Worm (Caenorhabditis elegans) whole organism, young adult: ENCODE measurements around the gene str-23.

ENCODE experiments used
- C06A6.2 ChIP-seq: fragments of 200-800 bp; sonication (Bioruptor generic); conservative IDR thresholded peaks from 2 replicates; pipeline ENCODE4 v1.3.6; 2022; ENCODE audit warnings: missing genetic modification characterization, missing compliant biosample characterization
- F10E7.11 ChIP-seq: sonication (generic microtip); optimal IDR thresholded peaks from 2 replicates; lab custom pipeline; 2017; ENCODE audit warnings: mild to moderate bottlenecking, missing genetic modification characterization, moderate library complexity, missing compliant biosample characterization
- F22D6.2 ChIP-seq: sonication (generic microtip); optimal IDR thresholded peaks from 2 replicates; lab custom pipeline; 2016; ENCODE audit warnings: mild to moderate bottlenecking, missing genetic modification characterization, missing compliant biosample characterization
- F55B11.4 ChIP-seq: sonication (generic microtip); optimal IDR thresholded peaks from 2 replicates; lab custom pipeline; 2016; ENCODE audit warnings: missing compliant biosample characterization, missing genetic modification characterization, borderline replicate concordance; ENCODE audit not compliant: insufficient read depth
- K12H6.12 ChIP-seq: fragments of 200-800 bp; sonication (Bioruptor generic); optimal IDR thresholded peaks from 2 replicates; lab custom pipeline; 2018; ENCODE audit warnings: mild to moderate bottlenecking, missing genetic modification characterization, missing compliant biosample characterization
- T26A5.8 ChIP-seq: sonication (generic microtip); optimal IDR thresholded peaks from 2 replicates; lab custom pipeline; 2016; ENCODE audit warnings: missing genetic modification characterization, missing compliant biosample characterization
- Y53F4B.3 ChIP-seq: fragments of 200-800 bp; sonication (Bioruptor generic); IDR thresholded peaks from 2 replicates; pipeline ENCODE4 v1.3.6; 2022; ENCODE audit warnings: missing genetic modification reagents, missing genetic modification characterization, missing compliant biosample characterization
- Y53G8AR.9 ChIP-seq: fragments of 200-800 bp; sonication (Bioruptor generic); conservative IDR thresholded peaks from 2 replicates; pipeline ENCODE4 v1.3.6; 2022; ENCODE audit warnings: missing genetic modification reagents, missing genetic modification characterization, missing compliant biosample characterization
- Y95B8A.8 ChIP-seq: fragments of 200-800 bp; sonication (Bioruptor generic); IDR thresholded peaks from 2 replicates; pipeline ENCODE4 v1.3.6; 2022; ENCODE audit warnings: missing genetic modification reagents, missing genetic modification characterization, missing compliant biosample characterization
- attf-3 ChIP-seq: fragments of 200-800 bp; sonication (Bioruptor generic); conservative IDR thresholded peaks from 2 replicates; pipeline ENCODE4 v1.3.6; 2022; ENCODE audit warnings: missing genetic modification reagents, missing genetic modification characterization, missing compliant biosample characterization
- attf-5 ChIP-seq: fragments of 200-800 bp; sonication (Bioruptor generic); optimal IDR thresholded peaks from 2 replicates; lab custom pipeline; 2018; ENCODE audit warnings: mild to moderate bottlenecking, missing genetic modification characterization, missing compliant biosample characterization
- bed-1 ChIP-seq: fragments of 200-800 bp; sonication (Bioruptor generic); IDR thresholded peaks from 2 replicates; pipeline ENCODE4 v1.3.6; 2022; ENCODE audit warnings: missing genetic modification reagents, missing genetic modification characterization, missing compliant biosample characterization
- bed-2 ChIP-seq: fragments of 200-800 bp; sonication (Bioruptor generic); IDR thresholded peaks from 2 replicates; pipeline ENCODE4 v1.3.6; 2022; ENCODE audit warnings: missing genetic modification reagents, missing genetic modification characterization, missing compliant biosample characterization
- ccch-3 ChIP-seq: fragments of 200-800 bp; sonication (Bioruptor generic); optimal IDR thresholded peaks from 2 replicates; lab custom pipeline; 2018; ENCODE audit warnings: mild to moderate bottlenecking, missing genetic modification characterization, missing compliant biosample characterization
- cebp-1 ChIP-seq, 2 experiments: fragments of 200-800 bp in 1 of 2; sonication (Bioruptor generic) in 1 of 2; sonication (generic microtip) in 1 of 2; IDR thresholded peaks in 1 of 2; optimal IDR thresholded peaks in 1 of 2; 2 replicates each; pipeline versions ENCODE4 v1.3.6 to Lab custom; 2017 to 2022; ENCODE audit warnings: missing compliant biosample characterization in 2 of 2, missing genetic modification characterization in 2 of 2, mild to moderate bottlenecking in 1 of 2, missing genetic modification reagents in 1 of 2, moderate library complexity in 1 of 2
- ceh-40 ChIP-seq: fragments of 200-800 bp; sonication (Bioruptor generic); IDR thresholded peaks from 2 replicates; pipeline ENCODE4 v1.3.6; 2022; ENCODE audit warnings: missing genetic modification characterization, missing compliant biosample characterization
- chd-7 ChIP-seq: sonication (generic microtip); optimal IDR thresholded peaks from 2 replicates; lab custom pipeline; 2016; ENCODE audit warnings: mild to moderate bottlenecking, missing genetic modification characterization, moderate library complexity, missing compliant biosample characterization
- dpl-1 ChIP-seq: fragments of 150-350 bp; optimal IDR thresholded peaks from 2 replicates; lab custom pipeline; 2014; ENCODE audit warnings: missing biosample characterization, missing genetic modification reagents, missing genetic modification characterization
- ekl-4 ChIP-seq: fragments of 200-800 bp; sonication (Bioruptor generic); IDR thresholded peaks from 2 replicates; pipeline ENCODE4 v1.3.6; 2022; ENCODE audit warnings: missing genetic modification reagents, missing genetic modification characterization, missing compliant biosample characterization
- hlh-12 ChIP-seq: sonication (generic microtip); optimal IDR thresholded peaks from 2 replicates; lab custom pipeline; 2016; ENCODE audit warnings: missing genetic modification characterization, missing compliant biosample characterization
- lag-1 ChIP-seq: fragments of 200-800 bp; sonication (Bioruptor generic); IDR thresholded peaks from 2 replicates; pipeline ENCODE4 v1.3.6; 2022; ENCODE audit warnings: missing genetic modification reagents, missing genetic modification characterization, missing compliant biosample characterization
- lin-35 ChIP-seq, 3 experiments: fragments of 150-350 bp in 2 of 3; sonication (generic microtip) in 1 of 3; optimal IDR thresholded peaks; 2 replicates each; lab custom pipeline; 2014 to 2018; ENCODE audit warnings: missing biosample characterization in 3 of 3, missing genetic modification characterization in 3 of 3, missing genetic modification reagents in 3 of 3
- lin-40 ChIP-seq: sonication (generic microtip); optimal IDR thresholded peaks from 2 replicates; lab custom pipeline; 2016; ENCODE audit warnings: missing genetic modification characterization, mild to moderate bottlenecking, missing compliant biosample characterization, missing genotype, missing genetic modification reagents
- lin-54 ChIP-seq: fragments of 200-800 bp; sonication (Bioruptor generic); optimal IDR thresholded peaks from 2 replicates; lab custom pipeline; 2018; ENCODE audit warnings: mild to moderate bottlenecking, missing genetic modification characterization, missing compliant biosample characterization
- madf-10 ChIP-seq: sonication (generic microtip); optimal IDR thresholded peaks from 2 replicates; lab custom pipeline; 2016; ENCODE audit warnings: mild to moderate bottlenecking, missing genetic modification characterization, missing compliant biosample characterization
- madf-3 ChIP-seq: fragments of 200-800 bp; sonication (Bioruptor generic); IDR thresholded peaks from 2 replicates; pipeline ENCODE4 v1.3.6; 2022; ENCODE audit warnings: missing genetic modification reagents, missing genetic modification characterization, missing compliant biosample characterization
- nfyb-1 ChIP-seq: fragments of 200-800 bp; sonication (Bioruptor generic); IDR thresholded peaks from 2 replicates; pipeline ENCODE4 v1.3.6; 2022; ENCODE audit warnings: missing genetic modification reagents, missing genetic modification characterization, missing compliant biosample characterization
- repo-1 ChIP-seq: sonication (generic microtip); optimal IDR thresholded peaks from 2 replicates; lab custom pipeline; 2017; ENCODE audit warnings: mild to moderate bottlenecking, missing genetic modification characterization, missing compliant biosample characterization
- rpc-1 ChIP-seq, 2 experiments: fragments of 150-350 bp in 1 of 2; sonication (generic microtip) in 1 of 2; optimal IDR thresholded peaks; 2 replicates each; lab custom pipeline; 2014 to 2018; ENCODE audit warnings: missing biosample characterization in 1 of 2, missing genetic modification characterization in 1 of 2, missing genetic modification reagents in 1 of 2, missing genotype in 1 of 2
- snpc-3.4 ChIP-seq: sonication (generic microtip); optimal IDR thresholded peaks from 2 replicates; lab custom pipeline; 2017; ENCODE audit warnings: missing genetic modification characterization, mild to moderate bottlenecking, missing compliant biosample characterization, antibody characterized with exemption, moderate library complexity, missing genotype, missing genetic modification reagents
- tbp1 ChIP-seq: fragments of 200-800 bp; sonication (Bioruptor generic); optimal IDR thresholded peaks from 2 replicates; lab custom pipeline; 2018; ENCODE audit warnings: mild to moderate bottlenecking, missing genetic modification characterization, missing compliant biosample characterization
- tlf-1 ChIP-seq: fragments of 200-800 bp; sonication (Bioruptor generic); optimal IDR thresholded peaks from 2 replicates; lab custom pipeline; 2018; ENCODE audit warnings: mild to moderate bottlenecking, missing genetic modification characterization, missing compliant biosample characterization
- unc-62 ChIP-seq: fragments of 150-350 bp; optimal IDR thresholded peaks from 2 replicates; lab custom pipeline; 2014; ENCODE audit warnings: missing biosample characterization, missing genetic modification reagents, missing genetic modification characterization
- zfh-2 ChIP-seq: fragments of 200-800 bp; sonication (Bioruptor generic); conservative IDR thresholded peaks from 2 replicates; pipeline ENCODE4 v1.3.6; 2022; ENCODE audit warnings: missing genetic modification reagents, missing genetic modification characterization, missing compliant biosample characterization
- ztf-3 ChIP-seq: fragments of 200-800 bp; sonication (Bioruptor generic); optimal IDR thresholded peaks from 2 replicates; lab custom pipeline; 2018; ENCODE audit warnings: mild to moderate bottlenecking, missing genetic modification characterization, missing compliant biosample characterization
- ztf-6 ChIP-seq: fragments of 200-800 bp; sonication (Bioruptor generic); IDR thresholded peaks from 2 replicates; pipeline ENCODE4 v1.3.6; 2022; ENCODE audit warnings: missing genetic modification reagents, missing genetic modification characterization, missing compliant biosample characterization

str-23 gene

ce11 chrV:15685599-15685998, 40.9 kb downstream of the str-23 start, which contains the start of gene nhr-196:
Gene nhr-196, plus strand, starts transcription at chrV:15685716.
- no peak for TF ChIP-seq ztf-3 (GFP tag; lab: Kevin White, UChicago)
- no peak for TF ChIP-seq F22D6.2 (tag; lab: Kevin White, UChicago)
- TF ChIP-seq attf-5 (GFP tag; lab: Kevin White, UChicago): no peak
- TF ChIP-seq cebp-1 (GFP tag; IDR thresholded peaks at IDR 0.05; lab: Robert Waterston, UW): no peak
- TF ChIP-seq cebp-1 (tag; optimal IDR thresholded peaks at IDR 0.05; lab: Kevin White, UChicago): no peak
- TF ChIP-seq chd-7: no peak
- no peak for TF ChIP-seq lin-35 (GFP tag; optimal IDR thresholded peaks at IDR 0.05; lab: Kevin White, UChicago)
- no peak for TF ChIP-seq Y53G8AR.9 (GFP tag; lab: Robert Waterston, UW)
- TF ChIP-seq unc-62 (GFP tag; lab: Kevin White, UChicago): no peak
- TF ChIP-seq lag-1 (GFP tag; lab: Robert Waterston, UW): no peak
- TF ChIP-seq madf-10 (tag; lab: Kevin White, UChicago): no peak
- TF ChIP-seq C06A6.2 (GFP tag; lab: Robert Waterston, UW): no peak
- TF ChIP-seq ekl-4: no peak
- TF ChIP-seq ceh-40 (GFP tag; lab: Robert Waterston, UW): no peak
- no peak for TF ChIP-seq lin-40
- no peak for TF ChIP-seq snpc-3.4
- TF ChIP-seq tbp1 (GFP tag; lab: Kevin White, UChicago): no peak
- TF ChIP-seq T26A5.8 (tag; lab: Kevin White, UChicago): no peak
- no peak for TF ChIP-seq Y95B8A.8

- no peak for TF ChIP-seq K12H6.12 (tag; lab: Kevin White, UChicago)
Observed at ce11 chrV:15687660-15688059, 43.0 kb downstream of the str-23 start, which contains the start of gene nhr-197. Gene nhr-197, plus strand, starts transcription at chrV:15687960.

ce11 chrV:15689952-15690351, 45.3 kb downstream of the str-23 start, which contains the start of gene nhr-268:
Gene nhr-268, plus strand, starts transcription at chrV:15690252.
- TF ChIP-seq F22D6.2 (tag; lab: Kevin White, UChicago) (no peak), bed-2 (GFP tag; lab: Robert Waterston, UW) (no peak), madf-10 (tag; lab: Kevin White, UChicago) (no peak), ztf-6 (GFP tag; lab: Robert Waterston, UW) (no peak), bed-1 (no peak), F55B11.4 (tag; lab: Kevin White, UChicago) (no peak), madf-3 (no peak), Y53F4B.3 (no peak), lin-54 (GFP tag; lab: Kevin White, UChicago) (no peak), tlf-1 (no peak), unc-62 (GFP tag; lab: Kevin White, UChicago) (no peak), attf-3 (no peak), hlh-12 (tag; lab: Kevin White, UChicago) (no peak), lin-35 (GFP tag; optimal IDR thresholded peaks at IDR 0.05; lab: Kevin White, UChicago) (no peak), ccch-3 (GFP tag; lab: Kevin White, UChicago) (no peak), zfh-2 (GFP tag; lab: Robert Waterston, UW) (no peak), nfyb-1 (GFP tag; lab: Robert Waterston, UW) (no peak)

- TF ChIP-seq dpl-1 (GFP tag; lab: Kevin White, UChicago) (no peak), repo-1 (tag; lab: Kevin White, UChicago) (no peak), cebp-1 (GFP tag; IDR thresholded peaks at IDR 0.05; lab: Robert Waterston, UW) (no peak), cebp-1 (tag; optimal IDR thresholded peaks at IDR 0.05; lab: Kevin White, UChicago) (no peak), rpc-1 (optimal IDR thresholded peaks at IDR 0.05; lab: Kevin White, UChicago) (no peak), rpc-1 (tag; optimal IDR thresholded peaks at IDR 0.05; lab: Kevin White, UChicago) (no peak), Y53G8AR.9 (GFP tag; lab: Robert Waterston, UW) (no peak), F10E7.11 (tag; lab: Kevin White, UChicago) (no peak)
- TF ChIP-seq, all 124 proteins: peak for 0
Observed at ce11 chrV:15693682-15694081, 49.0 kb downstream of the str-23 start, which contains the start of gene nhr-198. Gene nhr-198, plus strand, starts transcription at chrV:15693994.
